Fruit fly (Drosophila melanogaster): ENCODE results near the gene promL.

- TF ChIP-seq OdsH (GFP tag; optimal IDR thresholded peaks at IDR 0.05), result no peak
- TF ChIP-seq CG6792 (GFP tag; optimal IDR thresholded peaks at IDR 0.05), result no peak
- TF ChIP-seq Sox15 (GFP tag; optimal IDR thresholded peaks at IDR 0.05), result no peak
- no peak for TF ChIP-seq Hr4 (GFP tag; optimal IDR thresholded peaks at IDR 0.05)
- no peak for TF ChIP-seq Ets96B (tag; optimal IDR thresholded peaks at IDR 0.05)
- no peak for TF ChIP-seq Ets21C (GFP tag; optimal IDR thresholded peaks at IDR 0.05)
- TF ChIP-seq Hr38 (GFP tag; optimal IDR thresholded peaks at IDR 0.05), result no peak
- no peak for TF ChIP-seq CG11294 (GFP tag; IDR thresholded peaks at IDR 0.05)
- TF ChIP-seq CG11762 (GFP tag; optimal IDR thresholded peaks at IDR 0.05; ENCODE audit: insufficient read depth), result no peak
Measured at dm6 chr3L:3134064-3134545, 6.6 kb upstream of the promL start.
